Fruit fly (Drosophila melanogaster): ENCODE measurements around the gene CG32085.

The CG32085 gene

dm6 chr3L:11728147-11728546, 48.0 kb upstream of the CG32085 start, which contains the start of gene sunn (continued):
- TF ChIP-seq bab2 (GFP tag; optimal IDR thresholded peaks at IDR 0.05) (no peak), stwl (tag; optimal IDR thresholded peaks at IDR 0.05) (peak; percentile 52), exex (tag; optimal IDR thresholded peaks at IDR 0.05) (no peak), Dp (GFP tag; optimal IDR thresholded peaks at IDR 0.05) (peak; percentile 65), Med (GFP tag) (no peak), B-H2 (GFP tag; optimal IDR thresholded peaks at IDR 0.05) (no peak), CG7987 (GFP tag; optimal IDR thresholded peaks at IDR 0.05) (no peak), Hr78 (GFP tag; optimal IDR thresholded peaks at IDR 0.05) (peak in 1 of 2 experiments; percentile 80), sr (GFP tag; IDR thresholded peaks at IDR 0.05) (no peak), trh (GFP tag; optimal IDR thresholded peaks at IDR 0.05) (no peak), gcm2 (GFP tag; optimal IDR thresholded peaks at IDR 0.05) (no peak), zen (tag; optimal IDR thresholded peaks at IDR 0.05) (no peak), Myb (GFP tag; optimal IDR thresholded peaks at IDR 0.05) (peak; percentile 3), lilli (GFP tag; optimal IDR thresholded peaks at IDR 0.05) (no peak), CG10979 (tag; optimal IDR thresholded peaks at IDR 0.05) (no peak), Hey (tag; optimal IDR thresholded peaks at IDR 0.05) (no peak), Nf-YB (GFP tag; optimal IDR thresholded peaks at IDR 0.05) (no peak), HLHmδ (GFP tag; optimal IDR thresholded peaks at IDR 0.05) (no peak), Dref (GFP tag; IDR thresholded peaks at IDR 0.05) (peak; percentile 59), so (GFP tag; IDR thresholded peaks at IDR 0.05) (no peak), NK7.1 (GFP tag; optimal IDR thresholded peaks at IDR 0.05) (no peak), Lpt (GFP tag; optimal IDR thresholded peaks at IDR 0.05) (no peak), Ssrp (tag; optimal IDR thresholded peaks at IDR 0.05) (no peak), hth (optimal IDR thresholded peaks at IDR 0.05) (no peak), CG4424 (GFP tag; optimal IDR thresholded peaks at IDR 0.05) (no peak), CG2875 (GFP tag; optimal IDR thresholded peaks at IDR 0.05) (no peak), cg (GFP tag; optimal IDR thresholded peaks at IDR 0.05) (no peak), CG1024 (GFP tag; IDR thresholded peaks at IDR 0.05) (no peak), CG10959 (GFP tag; IDR thresholded peaks at IDR 0.05) (no peak), onecut (GFP tag; IDR thresholded peaks at IDR 0.05) (no peak), CG18599 (GFP tag; optimal IDR thresholded peaks at IDR 0.05) (no peak), CG31441 (GFP tag; IDR thresholded peaks at IDR 0.05) (no peak), p53 (GFP tag; optimal IDR thresholded peaks at IDR 0.05) (no peak), CTCF (GFP tag; optimal IDR thresholded peaks at IDR 0.05) (no peak), shn (GFP tag; optimal IDR thresholded peaks at IDR 0.05) (no peak), CG16813 (GFP tag; IDR thresholded peaks at IDR 0.05; ENCODE audit: partially characterized antibody) (no peak), jing (GFP tag; optimal IDR thresholded peaks at IDR 0.05) (no peak), vvl (GFP tag; IDR thresholded peaks at IDR 0.05) (no peak), bbx (GFP tag; IDR thresholded peaks at IDR 0.05; ENCODE audit: partially characterized antibody) (peak; percentile 12; the same call in 1 of the 2 replicates), CG8089 (GFP tag; optimal IDR thresholded peaks at IDR 0.05) (no peak), Ets97D (GFP tag; optimal IDR thresholded peaks at IDR 0.05) (peak; percentile 20), CG3163 (GFP tag; optimal IDR thresholded peaks at IDR 0.05) (no peak), lab (GFP tag; optimal IDR thresholded peaks at IDR 0.05) (no peak), tll (GFP tag; optimal IDR thresholded peaks at IDR 0.05) (no peak), lbe (GFP tag; optimal IDR thresholded peaks at IDR 0.05) (no peak), CG7372 (GFP tag; IDR thresholded peaks at IDR 0.05) (no peak), BEAF-32 (GFP tag; optimal IDR thresholded peaks at IDR 0.05) (peak; percentile 10), CG4707 (GFP tag; optimal IDR thresholded peaks at IDR 0.05) (no peak), wor (GFP tag; IDR thresholded peaks at IDR 0.05) (no peak), C15 (GFP tag; IDR thresholded peaks at IDR 0.05) (no peak), CG3065 (GFP tag; optimal IDR thresholded peaks at IDR 0.05) (no peak), CG11695 (GFP tag; IDR thresholded peaks at IDR 0.05) (no peak)

All from whole organism, embryonic.